Worm (Caenorhabditis elegans) whole organism, dauer: ENCODE results near the gene mog-5.

Experiments used
- unc-62 ChIP-seq: sonication (generic microtip); optimal IDR thresholded peaks from 2 replicates; lab custom pipeline; 2017; ENCODE audit warnings: missing biosample characterization, missing genetic modification reagents, missing genetic modification characterization

The mog-5 gene

DNA sequence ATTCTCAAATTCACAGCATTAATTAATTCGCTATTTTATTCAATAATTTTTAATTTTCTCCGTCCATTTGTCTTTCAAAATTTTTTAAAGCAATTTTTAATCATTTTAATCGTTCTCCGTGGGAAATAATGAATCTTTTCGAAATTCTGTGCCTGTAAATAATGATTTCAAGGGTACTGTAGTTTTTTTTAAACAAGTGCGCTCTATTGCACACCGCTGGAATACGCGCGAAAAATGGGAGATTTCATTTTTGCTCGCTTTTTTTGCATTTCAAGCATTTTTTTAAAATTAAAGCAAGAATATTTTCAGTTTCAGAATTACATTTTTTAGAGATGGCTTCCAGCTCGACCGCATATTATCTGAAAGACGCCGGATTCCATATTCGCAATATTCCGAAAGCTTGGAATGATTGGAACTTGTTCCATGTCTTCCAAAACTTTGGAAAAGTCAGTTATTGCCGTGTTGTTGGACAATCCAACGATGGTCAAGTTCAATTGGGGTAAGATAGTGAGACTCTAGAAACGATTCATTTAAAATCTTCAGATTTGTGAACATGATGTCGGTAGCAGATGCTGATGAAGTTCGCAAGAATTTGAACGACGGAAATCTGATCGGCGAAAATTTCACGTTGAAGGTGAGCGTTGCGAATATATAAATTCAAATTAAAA is 21.7 kb downstream of the mog-5 start, which contains the start of gene tofu-6:
TSS of gene tofu-6 (plus strand) at position 302 of the 668 bp plus-strand sequence.
- TF ChIP-seq unc-62 (GFP tag; lab: Kevin White, UChicago), result no peak

- no peak for TF ChIP-seq unc-62 (GFP tag; lab: Kevin White, UChicago)
Measured at ce11 chrII:5423832-5424231, 24.5 kb downstream of the mog-5 start, which contains the start of gene F07F6.7. F07F6.7 (minus strand) TSS chrII:5423858.

DNA sequence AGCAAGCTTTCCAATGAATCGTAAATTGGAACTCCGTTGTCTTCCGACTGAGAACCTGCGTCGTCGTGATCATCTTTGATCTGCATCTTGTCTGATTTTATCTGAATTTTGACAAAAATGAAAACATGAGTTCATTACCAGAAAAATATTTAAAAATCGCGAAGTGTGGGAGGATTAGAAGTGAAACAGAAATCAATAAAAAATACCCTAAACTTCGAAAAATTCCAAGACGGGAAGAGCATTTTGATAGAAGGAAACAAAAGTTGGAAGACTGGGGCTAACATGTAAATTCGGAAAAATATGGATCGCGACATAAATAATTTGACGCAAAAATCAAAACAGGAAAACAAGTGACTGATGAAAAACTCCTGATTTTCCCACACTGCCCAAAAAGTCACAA is 26.3 kb downstream of the mog-5 start, which contains the start of gene F07F6.8:
TSS of gene F07F6.8 (minus strand) at position 101 of the 400 bp plus-strand sequence.
- TF ChIP-seq unc-62 (GFP tag; lab: Kevin White, UChicago), result no peak

- TF ChIP-seq unc-62 (GFP tag; lab: Kevin White, UChicago), result no peak
Measured at ce11 chrII:5426054-5426453, 26.7 kb downstream of the mog-5 start.

DNA sequence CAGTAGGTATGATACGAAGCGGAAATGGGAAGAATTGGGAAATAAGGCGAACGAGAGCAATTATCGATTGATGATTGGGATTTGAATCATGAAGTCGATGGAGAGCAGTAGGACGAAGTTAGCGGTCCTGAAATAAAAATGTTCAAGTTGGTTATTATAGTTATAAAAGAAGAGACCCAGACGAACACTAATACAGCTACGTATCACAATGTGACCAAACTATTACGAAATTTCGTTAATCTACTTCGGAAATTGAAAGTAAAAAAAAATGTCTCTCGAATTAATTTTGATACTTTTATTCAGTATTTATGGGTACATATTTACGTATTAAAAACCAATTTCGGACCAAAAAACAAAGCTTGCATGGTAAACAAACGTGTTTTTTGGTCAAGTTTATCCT is 27.1 kb downstream of the mog-5 start:
- no peak for TF ChIP-seq unc-62 (GFP tag; lab: Kevin White, UChicago)

DNA sequence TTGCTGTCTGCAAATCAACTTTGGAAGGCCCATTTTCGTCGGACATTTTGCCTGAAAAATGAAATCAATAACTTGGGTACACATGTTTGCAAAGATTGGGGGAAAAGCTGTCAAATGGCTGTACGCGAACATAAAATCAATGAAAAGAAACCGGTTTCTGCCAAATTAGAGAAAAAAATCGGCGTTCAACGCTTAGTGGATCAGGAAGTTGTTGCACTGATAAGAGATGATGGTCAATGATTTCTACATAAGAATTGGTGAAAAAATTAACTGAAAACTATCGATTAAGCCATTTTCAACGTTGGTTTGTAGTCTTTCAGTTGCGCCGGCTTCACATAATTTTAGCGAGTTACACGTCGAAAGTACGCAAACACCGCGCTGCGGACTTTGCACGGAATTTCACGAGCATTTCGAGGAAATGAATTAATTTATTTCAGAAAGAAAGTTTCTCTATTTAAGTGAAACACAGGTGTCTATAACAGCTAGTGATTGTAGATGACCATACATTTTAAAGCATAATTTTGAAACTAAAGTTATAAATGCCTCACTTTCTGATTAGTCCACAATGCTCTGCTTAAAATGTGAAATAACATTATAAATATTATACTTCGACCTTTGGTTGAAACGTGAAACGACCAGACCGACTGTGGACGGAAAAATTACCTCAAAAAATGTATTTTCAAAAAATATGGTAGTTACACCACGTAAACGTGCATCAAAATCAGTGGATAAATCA is 30.4 kb downstream of the mog-5 start, which contains the start of the genes F07F6.4 and F07F6.2:
TSS of gene F07F6.4 (minus strand) at position 51 of the 736 bp plus-strand sequence.
TSS of gene F07F6.2 (plus strand) at position 686 of the 736 bp plus-strand sequence.
- no peak for TF ChIP-seq unc-62 (GFP tag; lab: Kevin White, UChicago)

DNA sequence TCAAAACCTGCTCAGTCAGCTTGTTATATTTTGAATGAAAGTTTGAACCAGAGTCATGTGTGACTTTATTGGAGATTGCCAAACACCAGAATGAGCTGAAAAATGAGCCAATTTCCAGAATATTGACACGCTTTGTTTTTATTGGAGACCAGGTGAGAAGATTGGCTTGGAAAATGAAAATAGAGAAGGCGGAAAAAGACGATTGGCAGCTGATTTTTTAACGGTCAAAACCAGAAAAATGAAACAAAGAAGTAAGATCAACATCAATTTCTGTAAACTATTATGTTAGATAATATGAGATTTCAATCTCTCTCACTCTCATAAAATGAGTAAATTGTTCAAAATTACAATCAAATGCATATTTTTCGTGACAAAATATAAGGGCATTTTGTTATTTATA is 33.7 kb downstream of the mog-5 start, which contains the start of gene srx-114:
TSS of gene srx-114 (minus strand) at position 101 of the 400 bp plus-strand sequence.
- TF ChIP-seq unc-62 (GFP tag; lab: Kevin White, UChicago), result no peak

ce11 chrII:5436833-5437232 is 37.5 kb downstream of the mog-5 start, which contains the start of gene dct-5:
dct-5 (minus strand) TSS chrII:5436933.
- TF ChIP-seq unc-62 (GFP tag; lab: Kevin White, UChicago), result no peak

DNA sequence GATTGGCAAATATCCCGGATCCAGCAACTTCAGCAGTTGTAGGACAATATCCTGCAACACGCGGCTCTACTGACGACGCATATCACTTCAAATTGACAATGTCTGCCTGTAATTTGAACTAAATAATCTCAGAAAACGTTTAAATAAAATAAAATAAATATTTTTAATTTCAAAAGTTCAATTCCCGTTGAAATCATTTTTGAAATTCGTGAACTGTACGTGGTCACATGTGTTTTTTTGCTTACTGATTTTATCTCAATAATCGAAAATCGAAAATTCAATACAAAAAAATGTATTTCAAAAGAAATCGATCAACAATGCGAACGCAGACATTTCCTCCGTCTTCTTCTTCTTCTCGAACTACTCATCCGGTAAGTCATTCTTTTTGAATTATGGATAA is 38.2 kb downstream of the mog-5 start, which contains the start of gene F07F6.1:
TSS of gene F07F6.1 (plus strand) at position 301 of the 400 bp plus-strand sequence.
- no peak for TF ChIP-seq unc-62 (GFP tag; lab: Kevin White, UChicago)

DNA sequence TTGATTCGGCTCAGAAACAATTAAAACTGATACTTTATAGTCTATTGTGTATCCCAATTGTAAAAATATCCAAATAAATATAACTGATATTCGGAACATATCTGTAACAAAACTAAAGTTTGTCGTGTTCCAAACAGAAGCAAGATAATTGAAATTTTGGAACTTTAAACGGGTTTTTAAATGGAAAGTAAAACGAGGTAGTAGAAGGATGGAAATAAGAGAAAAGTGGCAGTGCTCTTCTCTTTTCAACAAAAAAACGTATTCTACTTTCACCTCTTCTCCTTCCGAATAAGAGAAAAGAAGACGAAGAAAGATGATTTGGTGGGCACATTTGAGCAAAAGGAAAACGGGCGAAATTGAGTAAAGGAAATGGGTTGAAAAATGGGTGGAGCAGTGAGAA is 47.2 kb downstream of the mog-5 start, which contains the start of gene nmr-1:
TSS of gene nmr-1 (minus strand) at position 101 of the 400 bp plus-strand sequence.
- no peak for TF ChIP-seq unc-62 (GFP tag; lab: Kevin White, UChicago)

ce11 chrII:5447381-5447780 is 48.0 kb downstream of the mog-5 start, which contains the start of gene cex-1:
cex-1 (plus strand) TSS chrII:5447681.
- no peak for TF ChIP-seq unc-62 (GFP tag; lab: Kevin White, UChicago)

- no peak for TF ChIP-seq unc-62 (GFP tag; lab: Kevin White, UChicago)
Measured at ce11 chrII:5449219-5449618, 49.9 kb downstream of the mog-5 start.

- no peak for TF ChIP-seq unc-62 (GFP tag; lab: Kevin White, UChicago)
Measured at ce11 chrII:5449620-5450019, 50.3 kb downstream of the mog-5 start.

DNA sequence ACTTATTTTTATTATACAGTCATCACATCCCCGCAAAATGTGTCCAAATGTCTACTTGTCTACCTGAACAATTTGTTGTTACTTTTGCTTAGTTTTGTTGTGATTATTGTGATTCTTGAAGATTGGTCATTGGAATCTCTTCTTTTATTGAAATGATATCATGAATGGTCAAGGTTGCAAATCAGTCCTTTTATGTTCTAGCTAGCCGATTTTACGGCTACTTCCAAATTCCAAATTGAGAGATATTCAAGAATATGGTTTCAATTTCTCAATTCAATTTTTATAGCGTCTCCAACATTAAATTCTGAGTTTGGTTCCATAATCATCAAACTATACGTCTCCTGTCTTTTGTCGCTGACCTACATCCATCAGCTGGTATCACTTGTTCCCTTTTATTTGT is 51.9 kb downstream of the mog-5 start:
- no peak for TF ChIP-seq unc-62 (GFP tag; lab: Kevin White, UChicago)

- TF ChIP-seq unc-62 (GFP tag; lab: Kevin White, UChicago), result no peak
Measured at ce11 chrII:5453547-5453946, 54.2 kb downstream of the mog-5 start, which contains the start of gene dhs-5. dhs-5 (plus strand) TSS chrII:5453847.
